Fruit fly (Drosophila melanogaster): ENCODE results near the gene Prx3.

dm6 chr3R:17536594-17537158, 9.7 kb downstream of the Prx3 start:
- no peak for TF ChIP-seq psq (optimal IDR thresholded peaks at IDR 0.05)
- no peak for TF ChIP-seq CG8478 (optimal IDR thresholded peaks at IDR 0.05)
- TF ChIP-seq usp (GFP tag; optimal IDR thresholded peaks at IDR 0.05) = no peak
- TF ChIP-seq Dll (optimal IDR thresholded peaks at IDR 0.05) = no peak
- no peak for TF ChIP-seq EcR (GFP tag; optimal IDR thresholded peaks at IDR 0.05)
